Fruit fly (Drosophila melanogaster): ENCODE results near the gene RpS4.

The RpS4 gene

DNA sequence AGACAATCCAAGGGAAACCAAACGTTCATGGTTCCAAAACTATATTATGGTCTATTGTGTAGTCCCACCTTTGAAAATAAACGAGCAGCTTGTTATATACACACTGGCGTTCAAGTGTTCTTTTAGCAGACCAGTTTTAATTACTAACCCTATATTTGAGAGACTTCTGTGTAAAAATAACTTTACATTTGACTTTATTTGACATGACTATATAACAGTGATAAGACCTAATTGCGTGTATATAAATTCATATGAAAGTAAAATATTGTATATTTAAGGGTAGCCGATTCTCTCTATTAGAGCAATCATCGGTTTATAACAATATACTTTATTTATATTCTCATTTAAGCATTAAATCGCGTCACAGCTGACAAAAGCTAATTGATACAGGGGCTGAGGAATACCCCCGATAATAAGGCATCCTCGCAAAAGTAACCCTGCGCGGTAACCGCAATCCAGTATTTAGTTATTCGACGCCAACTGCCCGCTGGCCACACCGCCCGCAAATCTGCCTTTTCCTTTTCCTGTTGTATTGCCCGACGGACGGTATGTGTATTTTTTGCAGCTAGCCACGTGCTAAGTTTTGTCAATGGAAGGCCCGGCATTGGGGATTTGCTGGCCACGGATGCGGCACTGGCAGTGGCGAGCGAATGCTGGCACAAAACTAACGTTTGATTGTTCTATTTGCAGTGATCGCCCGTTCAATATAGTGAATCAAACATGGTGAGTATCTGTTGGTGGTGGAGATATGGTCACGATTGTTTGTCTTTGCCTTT is at the start of gene RpS4:
Gene RpS4, plus strand, starts transcription at position 465 of the 776 bp plus-strand sequence.
- TF ChIP-seq noc (tag; optimal IDR thresholded peaks at IDR 0.05) = peak; percentile 82

DNA sequence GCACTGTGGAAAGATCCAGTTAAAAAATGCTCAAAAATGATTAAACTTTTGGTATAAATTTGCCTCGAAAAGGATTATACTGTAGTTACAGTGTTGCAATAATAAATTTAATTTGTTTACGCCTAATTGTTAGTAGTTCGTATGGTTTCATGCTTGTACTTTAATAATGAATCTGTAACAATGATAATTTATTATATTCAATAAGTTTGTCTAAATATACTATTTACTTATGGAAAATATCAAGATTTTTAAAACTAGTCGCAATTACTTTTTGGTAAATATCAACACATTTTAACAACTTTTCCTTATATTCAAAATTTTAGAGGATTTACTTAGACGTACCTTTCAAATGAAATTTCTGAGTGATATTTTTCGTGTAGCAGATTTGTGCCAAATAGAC is 46.7 kb upstream of the RpS4 start, which contains the start of gene CG11262:
Gene CG11262, plus strand, starts transcription at position 301 of the 400 bp plus-strand sequence.
- TF ChIP-seq noc (tag; optimal IDR thresholded peaks at IDR 0.05) = no peak

DNA sequence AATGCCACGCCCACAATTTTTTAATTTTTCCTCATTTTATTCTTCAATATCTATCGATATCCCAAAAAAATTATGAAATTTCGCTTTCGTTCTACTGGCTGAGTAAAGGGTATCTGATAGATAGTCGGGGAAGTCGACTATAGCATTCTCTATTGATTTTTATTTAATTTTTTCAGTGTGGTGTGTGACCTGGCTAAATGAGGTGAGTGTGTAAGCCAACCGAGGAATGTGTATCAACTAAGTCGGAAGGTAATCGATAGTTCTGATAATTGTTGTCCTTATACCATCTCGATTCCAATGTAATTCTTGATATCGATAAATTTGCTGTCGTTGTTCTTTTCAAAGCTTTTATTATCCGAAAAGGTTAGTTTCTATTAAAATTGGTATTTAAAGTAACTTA is 35.1 kb upstream of the RpS4 start, which contains the start of gene CG11263:
Gene CG11263, plus strand, starts transcription at position 328 of the 400 bp plus-strand sequence.
- TF ChIP-seq noc (tag; optimal IDR thresholded peaks at IDR 0.05) = no peak

DNA sequence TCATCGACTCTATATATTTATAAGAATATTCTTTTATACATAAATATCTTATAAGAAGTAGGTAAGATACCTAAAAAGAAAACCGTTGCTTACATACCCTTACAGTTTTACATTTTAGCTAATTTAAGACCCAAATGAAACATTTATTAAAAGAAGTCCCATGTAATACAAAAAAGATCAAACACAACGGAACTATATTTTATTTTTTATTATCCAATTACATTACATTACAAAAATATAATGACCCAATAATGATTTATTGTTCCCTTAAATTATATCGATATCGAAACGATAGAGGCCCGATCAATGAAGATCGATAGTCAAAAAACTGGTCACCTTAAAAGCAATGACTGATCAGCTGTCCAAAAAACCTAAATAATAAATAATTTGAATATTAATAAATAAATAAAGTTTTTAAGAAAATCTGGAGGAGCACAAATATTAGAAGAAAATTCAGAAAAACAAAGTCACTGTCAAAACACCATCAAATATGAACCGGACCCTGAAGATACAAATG is 33.6 kb upstream of the RpS4 start:
- no peak for TF ChIP-seq noc (tag; optimal IDR thresholded peaks at IDR 0.05)

DNA sequence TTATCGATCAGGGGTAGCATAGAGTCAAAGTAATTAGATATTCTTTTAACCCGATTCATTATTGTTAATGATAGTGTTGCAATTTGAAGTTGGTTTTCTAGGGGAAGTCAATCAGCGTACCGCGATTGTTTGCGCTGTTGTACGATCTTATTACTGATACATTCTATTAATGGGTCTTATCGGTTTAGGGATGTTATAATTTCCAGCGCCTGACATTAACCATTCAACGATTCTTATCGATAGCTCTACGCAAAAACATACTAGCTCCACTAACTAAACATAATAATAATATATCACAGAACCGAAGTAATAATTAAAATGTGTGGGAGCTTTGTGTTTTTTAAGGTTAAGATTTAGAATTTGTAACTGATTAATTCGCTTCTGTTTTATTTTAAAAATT is 30.0 kb upstream of the RpS4 start, which contains the start of gene Cul6:
Gene Cul6, minus strand, starts transcription at position 175 of the 400 bp plus-strand sequence.
- no peak for TF ChIP-seq noc (tag; optimal IDR thresholded peaks at IDR 0.05)

DNA sequence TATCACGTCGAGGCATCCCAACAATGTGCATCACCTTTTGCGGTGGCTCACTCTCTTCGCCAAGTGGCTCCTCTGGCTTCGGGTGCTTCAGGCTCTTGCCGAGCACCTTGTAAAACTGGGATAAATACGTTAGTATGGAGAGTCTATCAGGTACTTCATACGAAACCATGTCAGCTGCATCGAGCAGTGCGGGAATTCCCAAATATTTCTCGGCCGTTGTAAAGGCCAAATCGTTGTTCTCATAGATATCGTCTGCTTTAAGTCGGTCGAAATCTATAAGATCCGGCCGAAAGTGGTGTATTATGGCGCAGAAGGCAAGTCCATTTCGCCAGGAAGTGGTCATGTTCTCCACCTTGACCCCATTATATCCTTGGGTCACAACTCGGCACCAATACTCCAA is 26.9 kb upstream of the RpS4 start:
- no peak for TF ChIP-seq noc (tag; optimal IDR thresholded peaks at IDR 0.05)

dm6 chr3L:13015195-13015822 is 26.2 kb upstream of the RpS4 start, which contains the start of gene MICAL-like:
Gene MICAL-like, minus strand, starts transcription at chr3L:13015332.
- no peak for TF ChIP-seq noc (tag; optimal IDR thresholded peaks at IDR 0.05)

DNA sequence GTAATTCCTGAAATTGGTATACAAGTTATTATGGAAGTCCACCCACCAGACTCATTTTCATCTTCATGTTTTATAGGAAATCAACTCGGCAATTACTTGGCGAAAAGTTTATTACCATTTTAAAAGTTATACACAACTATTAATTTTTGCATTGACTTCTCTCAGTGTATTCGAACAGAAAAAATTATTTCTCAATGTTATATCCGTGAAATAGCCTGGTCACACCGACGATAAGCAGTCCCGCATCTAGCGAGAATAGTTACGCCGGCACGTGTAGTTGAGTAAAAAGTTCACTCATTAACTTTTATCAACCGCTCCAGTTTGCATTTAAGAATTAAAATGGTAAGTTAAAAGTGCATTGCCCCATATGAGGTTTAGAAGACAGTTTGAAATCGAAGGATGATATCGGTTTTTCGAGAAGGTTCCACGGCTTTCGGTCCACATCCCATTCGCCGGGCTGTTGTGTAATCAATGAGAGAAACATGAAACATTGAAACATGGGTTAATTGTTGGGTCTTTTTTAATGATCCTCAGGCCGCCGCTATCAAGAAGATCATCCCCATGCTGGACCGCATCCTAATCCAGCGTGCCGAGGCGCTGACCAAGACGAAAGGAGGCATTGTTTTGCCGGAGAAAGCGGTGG is 25.6 kb upstream of the RpS4 start, which contains the start of gene CG11267:
Gene CG11267, plus strand, starts transcription at position 228 of the 643 bp plus-strand sequence.
- TF ChIP-seq noc (tag; optimal IDR thresholded peaks at IDR 0.05) = peak; percentile 42

dm6 chr3L:13017803-13018324 is 23.7 kb upstream of the RpS4 start, which contains the start of the genes mRpL20 and Icmt:
Gene mRpL20, minus strand, starts transcription at chr3L:13017867.
Gene Icmt, plus strand, starts transcription at chr3L:13018266.
- peak; percentile 92 for TF ChIP-seq noc (tag; optimal IDR thresholded peaks at IDR 0.05)

- peak; percentile 62 for TF ChIP-seq noc (tag; optimal IDR thresholded peaks at IDR 0.05)
Observed at dm6 chr3L:13019249-13019956, 22.2 kb upstream of the RpS4 start.

dm6 chr3L:13021727-13022126 is 19.8 kb upstream of the RpS4 start:
- peak; percentile 77 for TF ChIP-seq noc (tag; optimal IDR thresholded peaks at IDR 0.05)

- peak; percentile 16 for TF ChIP-seq noc (tag; optimal IDR thresholded peaks at IDR 0.05)
Observed at dm6 chr3L:13022160-13022853, 19.2 kb upstream of the RpS4 start, which contains the start of gene Adk2. Gene Adk2, minus strand, starts transcription at chr3L:13022688.

- peak; percentile 36 for TF ChIP-seq noc (tag; optimal IDR thresholded peaks at IDR 0.05)
Observed at dm6 chr3L:13022854-13023560, 18.5 kb upstream of the RpS4 start, which contains the start of gene RpS12. Gene RpS12, plus strand, starts transcription at chr3L:13023352.

DNA sequence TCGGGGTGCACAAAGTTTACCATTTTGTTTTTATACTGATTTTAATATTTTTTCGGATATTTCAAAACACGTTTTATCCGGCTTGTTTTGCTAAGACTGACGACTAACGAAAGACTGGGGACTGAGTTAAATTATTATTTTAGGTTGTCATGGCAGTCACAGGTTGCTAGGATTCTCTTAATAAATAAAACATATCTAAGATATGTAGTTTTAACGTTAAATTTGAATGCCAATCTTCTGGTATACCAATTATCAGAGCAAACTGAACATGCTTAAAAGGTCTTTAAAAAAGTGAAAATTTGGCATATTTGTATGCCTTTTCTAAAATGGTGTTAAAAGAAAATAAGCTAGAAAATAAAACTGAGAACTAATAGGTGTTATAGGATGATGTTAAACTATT is 15.2 kb upstream of the RpS4 start, which contains the start of gene Zmynd10:
Gene Zmynd10, minus strand, starts transcription at position 101 of the 400 bp plus-strand sequence.
- TF ChIP-seq noc (tag; optimal IDR thresholded peaks at IDR 0.05) = no peak

Data from whole organism, larva.